Worm (Caenorhabditis elegans) whole organism, L3 larva: ENCODE data around the gene Y38H6C.13.

Source experiments
- ama-1 ChIP-seq: fragments of 150-350 bp; optimal IDR thresholded peaks from 2 replicates; lab custom pipeline; 2018
- eor-1 ChIP-seq, 2 experiments: fragments of 150-350 bp; optimal IDR thresholded peaks; 2 replicates each; lab custom pipeline; 2014 to 2018; ENCODE audit warnings: missing biosample characterization in 2 of 2, missing genetic modification characterization in 2 of 2
- lin-39 ChIP-seq: fragments of 150-350 bp; optimal IDR thresholded peaks from 2 replicates; lab custom pipeline; 2018; ENCODE audit warnings: missing biosample characterization, missing genetic modification reagents, missing genetic modification characterization
- nhr-11 ChIP-seq: fragments of 150-350 bp; optimal IDR thresholded peaks from 2 replicates; lab custom pipeline; 2014; ENCODE audit warnings: missing biosample characterization, missing genetic modification characterization
- nhr-23 ChIP-seq: fragments of 150-350 bp; optimal IDR thresholded peaks from 2 replicates; lab custom pipeline; 2014; ENCODE audit warnings: missing biosample characterization, missing genetic modification reagents, missing genetic modification characterization
- nhr-43 ChIP-seq: sonication (generic microtip); optimal IDR thresholded peaks from 2 replicates; lab custom pipeline; 2016; ENCODE audit warnings: mild to moderate bottlenecking, missing genetic modification characterization, missing compliant biosample characterization; ENCODE audit not compliant: poor library complexity, severe bottlenecking
- nhr-76 ChIP-seq: fragments of 150-350 bp; sonication (generic microtip); optimal IDR thresholded peaks from 5 replicates; lab custom pipeline; 2014; ENCODE audit warnings: missing biosample characterization, missing genetic modification characterization
- pqm-1 ChIP-seq: fragments of 150-350 bp; optimal IDR thresholded peaks from 2 replicates; lab custom pipeline; 2017; ENCODE audit warnings: missing biosample characterization, missing genetic modification characterization, inconsistent platforms
- sea-2 ChIP-seq: fragments of 150-350 bp; sonication (generic microtip); optimal IDR thresholded peaks from 4 replicates; lab custom pipeline; 2014; ENCODE audit warnings: missing biosample characterization, missing genetic modification reagents, missing genetic modification characterization
- skn-1 ChIP-seq: fragments of 150-350 bp; optimal IDR thresholded peaks from 2 replicates; lab custom pipeline; 2014; ENCODE audit warnings: missing biosample characterization, missing genetic modification characterization
- snpc-4 ChIP-seq: fragments of 150-350 bp; optimal IDR thresholded peaks from 2 replicates; lab custom pipeline; 2014; ENCODE audit warnings: missing biosample characterization, missing genetic modification characterization

- no peak for TF ChIP-seq eor-1 (tag; optimal IDR thresholded peaks at IDR 0.05; lab: Kevin White, UChicago)
- no peak for TF ChIP-seq skn-1 (tag; lab: Kevin White, UChicago)
- TF ChIP-seq pqm-1 (tag; lab: Kevin White, UChicago) = no peak
- TF ChIP-seq nhr-43 (tag; lab: Kevin White, UChicago) = no peak
- no peak for TF ChIP-seq snpc-4 (tag; lab: Kevin White, UChicago)
- no peak for TF ChIP-seq nhr-76
- no peak for TF ChIP-seq nhr-23 (tag; lab: Kevin White, UChicago)
- TF ChIP-seq lin-39 (tag; lab: Kevin White, UChicago) = no peak
- TF ChIP-seq sea-2 (GFP tag; lab: Kevin White, UChicago) = no peak
- no peak for TF ChIP-seq nhr-11
- no peak for TF ChIP-seq ama-1 (lab: Kevin White, UChicago)
Observed at ce11 chrV:20493271-20494231, 34.0 kb upstream of the Y38H6C.13 start, which contains the start of gene B0250.5.
